Worm (Caenorhabditis elegans) whole organism, L1 larva: ENCODE results near the gene F48G7.5.

ENCODE experiments used
- lin-13 ChIP-seq: fragments of 150-350 bp; optimal IDR thresholded peaks from 2 replicates; lab custom pipeline; 2014; ENCODE audit warnings: missing biosample characterization, missing genetic modification reagents, missing genetic modification characterization
- mep-1 ChIP-seq: fragments of 150-350 bp; optimal IDR thresholded peaks from 2 replicates; lab custom pipeline; 2014; ENCODE audit warnings: missing biosample characterization, missing genetic modification characterization
- nhr-12 ChIP-seq: sonication (generic microtip); optimal IDR thresholded peaks from 2 replicates; lab custom pipeline; 2017; ENCODE audit warnings: missing biosample characterization, missing genetic modification characterization

DNA sequence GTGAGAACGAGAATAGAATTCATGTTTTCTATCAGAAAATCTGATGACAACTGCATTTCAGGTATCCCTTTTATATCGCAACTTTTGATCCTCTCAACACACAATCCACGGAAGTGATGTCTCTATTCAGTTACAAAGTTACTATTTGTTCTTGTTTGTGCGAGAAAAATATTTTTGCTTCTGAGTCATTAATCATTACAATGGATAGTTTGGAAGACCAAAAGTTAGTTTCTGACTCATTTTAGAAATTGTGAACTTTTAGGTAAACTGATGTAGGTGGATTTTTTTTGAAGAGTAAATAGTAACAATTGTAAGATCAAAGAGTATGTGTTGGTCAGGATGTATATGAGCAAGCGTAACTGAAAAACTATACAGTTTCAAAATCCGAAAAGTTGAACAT lies 13.1 kb downstream of the F48G7.5 start, which contains the start of gene srlf-36:
- TF ChIP-seq lin-13 (GFP tag; lab: Kevin White, UChicago) (no peak), mep-1 (no peak), nhr-12 (tag; lab: Kevin White, UChicago) (no peak)
